Worm (Caenorhabditis elegans): ENCODE data around the gene nspc-10.
A peak's percentile ranks its signal among the peaks of the same experiment; 100 is the strongest.

DNA sequence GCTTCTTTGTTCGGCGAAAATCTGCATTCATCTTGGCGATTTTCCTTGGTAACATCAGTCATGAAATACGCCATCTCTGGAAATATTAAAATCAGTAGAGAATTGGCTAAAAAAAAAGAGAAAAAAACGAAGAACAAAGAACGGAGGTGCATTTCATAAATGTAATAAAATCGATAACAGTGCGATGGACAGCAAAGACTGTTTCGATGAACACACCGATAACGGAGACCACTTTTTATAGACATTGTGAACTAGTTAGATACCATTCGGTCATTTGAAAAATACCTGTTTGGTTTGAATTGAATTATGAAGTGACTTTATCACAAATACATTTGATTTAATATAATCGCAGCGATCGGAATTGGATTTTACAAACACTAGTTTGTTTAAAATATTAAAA is 9.5 kb downstream of the nspc-10 start, which contains the start of gene F42F12.4:
- TF ChIP-seq lsy-12 (tag; optimal IDR thresholded peaks at IDR 0.05) (no peak), ceh-82 (tag; optimal IDR thresholded peaks at IDR 0.05) (no peak), nhr-11 (tag; optimal IDR thresholded peaks at IDR 0.05) (no peak), elt-1 (tag; optimal IDR thresholded peaks at IDR 0.05) (no peak), elt-2 (tag; optimal IDR thresholded peaks at IDR 0.05) (peak; percentile 29), pha-4 (tag; optimal IDR thresholded peaks at IDR 0.05) (no peak), ama-1 (optimal IDR thresholded peaks at IDR 0.05) (no peak), nhr-23 (tag; optimal IDR thresholded peaks at IDR 0.05) (no peak), sea-2 (GFP tag; optimal IDR thresholded peaks at IDR 0.05) (no peak)
